Fruit fly (Drosophila melanogaster) Kc167 (cell line): Measurements from ENCODE around the gene gammaTub23C.

Source experiments
- Myc ChIP-seq: fragments of >200 bp; optimal IDR thresholded peaks from 2 replicates; lab custom pipeline; 2017; ENCODE audit warnings: missing external identifiers
- Sin3A ChIP-seq: fragments of >200 bp; optimal IDR thresholded peaks from 2 replicates; lab custom pipeline; 2018; ENCODE audit warnings: missing external identifiers
- h ChIP-seq: fragments of >200 bp; optimal IDR thresholded peaks from 3 replicates; lab custom pipeline; 2018; ENCODE audit warnings: missing external identifiers
- insv ChIP-seq: fragments of >200 bp; optimal IDR thresholded peaks from 3 replicates; lab custom pipeline; 2018; ENCODE audit warnings: missing external identifiers
- psq ChIP-seq: fragments of >200 bp; optimal IDR thresholded peaks from 2 replicates; lab custom pipeline; 2017; ENCODE audit warnings: missing external identifiers
- ttk ChIP-seq: sonication (Bioruptor generic); optimal IDR thresholded peaks from 2 replicates; lab custom pipeline; 2017; ENCODE audit warnings: missing external identifiers

gammaTub23C gene

DNA sequence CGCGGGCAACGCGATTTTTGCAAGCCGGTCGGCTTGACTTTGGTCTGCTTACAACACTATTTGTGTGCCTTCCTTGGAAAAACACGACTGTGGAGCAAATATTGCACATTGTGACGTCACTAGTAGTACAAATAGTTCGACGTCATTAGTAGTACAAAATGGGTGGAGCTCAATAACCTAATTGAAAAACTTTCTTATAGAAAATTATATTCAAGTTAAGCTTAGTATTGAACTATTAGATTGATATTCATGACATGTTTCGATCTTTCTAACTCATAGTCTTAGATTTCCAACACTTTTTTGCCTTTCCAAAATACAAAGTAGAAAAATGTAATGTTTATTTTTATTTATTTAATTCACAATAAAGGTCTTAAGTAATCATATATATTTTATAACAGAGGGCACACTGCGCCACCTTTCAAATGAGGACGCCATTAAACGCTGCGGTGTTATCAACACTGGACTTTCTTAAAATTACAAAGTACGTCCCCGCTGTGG, at the start of gene gammaTub23C, which contains the start of gene Rrp1:
gammaTub23C (plus strand) TSS at position 453 of the 498 bp plus-strand sequence.
Rrp1 (minus strand) TSS at position 70 of the 498 bp plus-strand sequence.
- TF ChIP-seq Sin3A (lab: Kevin White, UChicago) (no peak), h (no peak), Myc (lab: Kevin White, UChicago) (no peak), psq (lab: Kevin White, UChicago) (no peak), insv (lab: Kevin White, UChicago) (no peak), ttk (lab: Kevin White, UChicago) (no peak)

DNA sequence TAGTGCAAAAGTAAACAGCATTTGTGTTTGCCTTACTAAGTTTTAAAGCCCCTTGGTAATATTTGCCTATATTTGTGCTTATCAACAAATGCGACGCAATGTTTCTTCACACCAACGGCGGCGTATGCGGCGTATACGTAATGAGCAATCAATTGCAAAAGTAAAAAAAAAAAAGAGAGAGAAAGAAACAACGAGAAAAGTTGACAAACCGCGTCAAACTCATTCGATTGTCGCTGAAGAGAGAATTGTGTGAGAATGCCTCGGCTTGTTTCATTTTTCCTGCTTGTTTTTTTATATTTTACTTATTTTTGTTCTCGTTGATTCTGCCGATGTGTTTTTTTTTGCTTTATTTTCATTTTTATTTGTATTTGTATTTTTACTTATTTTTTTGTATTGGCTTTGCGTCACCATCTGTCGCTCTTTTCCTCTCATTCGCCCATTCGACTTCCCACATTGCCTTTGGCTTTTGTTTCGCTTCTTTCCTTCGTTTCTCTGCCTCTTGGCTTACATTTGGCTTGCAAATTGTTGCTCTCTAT, 48.4 kb upstream of the gammaTub23C start:
- no peak for TF ChIP-seq Myc (lab: Kevin White, UChicago)
- TF ChIP-seq insv (lab: Kevin White, UChicago): no peak
- TF ChIP-seq h: no peak
- TF ChIP-seq Sin3A (lab: Kevin White, UChicago): no peak
- TF ChIP-seq psq (lab: Kevin White, UChicago): no peak
- no peak for TF ChIP-seq ttk (lab: Kevin White, UChicago)

- TF ChIP-seq Myc (lab: Kevin White, UChicago): no peak
- no peak for TF ChIP-seq Sin3A (lab: Kevin White, UChicago)
- no peak for TF ChIP-seq h
- TF ChIP-seq psq (lab: Kevin White, UChicago): no peak
- TF ChIP-seq ttk (lab: Kevin White, UChicago): no peak
- TF ChIP-seq insv (lab: Kevin White, UChicago): no peak
These were observed 42.0 kb upstream of the gammaTub23C start for dm6 chr2L:2930646-2931045.

dm6 chr2L:2931555-2932131, 41.0 kb upstream of the gammaTub23C start:
- no peak for TF ChIP-seq Sin3A (lab: Kevin White, UChicago)
- no peak for TF ChIP-seq ttk (lab: Kevin White, UChicago)
- no peak for TF ChIP-seq insv (lab: Kevin White, UChicago)

DNA sequence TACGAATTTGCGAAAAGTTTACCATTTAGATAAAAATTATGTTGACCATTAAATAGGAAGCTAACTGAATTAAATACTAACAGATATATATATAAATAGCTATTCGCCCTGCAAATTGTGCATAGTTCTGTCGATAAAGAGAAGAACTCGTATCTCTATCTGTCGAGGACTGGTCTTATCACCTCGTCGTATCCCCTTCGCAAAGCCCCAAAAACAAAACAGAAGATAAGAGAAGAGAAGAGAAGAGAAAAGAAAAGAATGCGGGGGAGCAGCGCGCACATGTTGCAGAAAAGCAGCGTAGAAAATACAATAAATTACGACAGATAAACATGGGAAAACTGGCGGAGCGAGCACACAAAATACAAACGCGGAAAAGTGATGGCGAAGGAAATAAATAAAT, 37.0 kb upstream of the gammaTub23C start:
- TF ChIP-seq ttk (lab: Kevin White, UChicago): no peak
- no peak for TF ChIP-seq Sin3A (lab: Kevin White, UChicago)
- no peak for TF ChIP-seq insv (lab: Kevin White, UChicago)
- TF ChIP-seq Myc (lab: Kevin White, UChicago): no peak
- no peak for TF ChIP-seq h

DNA sequence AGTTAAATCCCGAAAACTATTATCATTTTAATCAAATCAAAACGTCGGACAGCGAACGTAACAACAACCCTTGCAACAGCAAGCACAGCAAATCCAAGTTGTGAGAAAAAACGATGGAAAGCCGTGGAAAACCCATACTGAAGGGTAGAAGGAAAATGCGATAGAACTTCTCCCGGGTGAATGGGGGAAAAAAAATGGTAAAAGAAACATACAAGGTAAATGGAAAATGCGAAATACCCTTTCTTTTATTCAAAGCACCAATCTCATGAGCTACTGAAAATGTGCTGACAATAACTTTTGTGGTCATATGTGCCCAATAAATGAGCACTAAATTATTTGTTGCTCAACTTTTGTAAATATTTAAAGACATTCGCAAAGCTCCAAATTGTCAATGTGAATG, 33.0 kb upstream of the gammaTub23C start:
- TF ChIP-seq Sin3A (lab: Kevin White, UChicago): no peak
- no peak for TF ChIP-seq ttk (lab: Kevin White, UChicago)
- no peak for TF ChIP-seq psq (lab: Kevin White, UChicago)
- TF ChIP-seq h: no peak
- TF ChIP-seq Myc (lab: Kevin White, UChicago): no peak
- TF ChIP-seq insv (lab: Kevin White, UChicago): no peak

DNA sequence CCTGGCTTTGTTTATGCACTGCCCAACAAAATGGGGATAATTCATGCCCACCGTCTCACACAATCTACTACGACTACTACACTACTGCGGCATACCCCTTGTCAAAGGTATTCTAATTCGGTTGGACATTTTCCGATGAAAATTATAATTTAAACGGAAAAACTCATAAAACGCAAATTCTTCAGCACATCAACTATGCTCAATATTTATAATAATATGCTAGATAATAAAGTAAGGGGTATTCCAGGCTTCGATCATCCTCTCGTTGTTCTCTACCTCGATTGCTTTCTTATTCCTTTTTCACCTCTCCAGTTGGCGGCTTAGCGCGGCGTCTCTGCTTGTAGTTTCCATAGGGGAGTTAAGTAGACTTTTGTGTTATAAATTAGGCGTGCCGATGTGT, 31.3 kb upstream of the gammaTub23C start:
- TF ChIP-seq h (no peak), Myc (lab: Kevin White, UChicago) (no peak), Sin3A (lab: Kevin White, UChicago) (no peak), insv (lab: Kevin White, UChicago) (no peak), ttk (lab: Kevin White, UChicago) (no peak), psq (lab: Kevin White, UChicago) (no peak)

dm6 chr2L:2942639-2943038, 30.1 kb upstream of the gammaTub23C start:
- TF ChIP-seq h: no peak
- no peak for TF ChIP-seq insv (lab: Kevin White, UChicago)
- no peak for TF ChIP-seq psq (lab: Kevin White, UChicago)
- no peak for TF ChIP-seq ttk (lab: Kevin White, UChicago)
- no peak for TF ChIP-seq Sin3A (lab: Kevin White, UChicago)
- TF ChIP-seq Myc (lab: Kevin White, UChicago): no peak

DNA sequence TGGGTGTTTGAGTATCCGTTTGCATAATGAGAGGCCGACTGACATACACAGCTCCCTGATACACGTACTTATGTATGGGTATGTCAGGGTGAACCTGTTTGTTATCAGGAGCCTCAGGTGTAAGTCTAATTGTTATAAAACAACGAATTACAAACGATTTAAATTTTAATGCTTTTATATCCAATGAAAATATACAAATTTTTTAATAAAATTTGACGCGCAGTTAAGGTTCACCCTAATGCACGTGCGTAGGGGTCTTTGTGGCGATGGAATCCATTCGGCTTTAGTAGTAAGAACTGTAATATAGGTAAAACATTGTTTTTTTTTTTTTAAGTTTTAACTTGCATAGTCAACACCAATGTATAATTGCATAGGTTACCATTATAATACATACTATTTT, 28.2 kb upstream of the gammaTub23C start:
- TF ChIP-seq ttk (lab: Kevin White, UChicago) (no peak), psq (lab: Kevin White, UChicago) (no peak), Myc (lab: Kevin White, UChicago) (no peak), h (no peak), Sin3A (lab: Kevin White, UChicago) (no peak), insv (lab: Kevin White, UChicago) (no peak)

DNA sequence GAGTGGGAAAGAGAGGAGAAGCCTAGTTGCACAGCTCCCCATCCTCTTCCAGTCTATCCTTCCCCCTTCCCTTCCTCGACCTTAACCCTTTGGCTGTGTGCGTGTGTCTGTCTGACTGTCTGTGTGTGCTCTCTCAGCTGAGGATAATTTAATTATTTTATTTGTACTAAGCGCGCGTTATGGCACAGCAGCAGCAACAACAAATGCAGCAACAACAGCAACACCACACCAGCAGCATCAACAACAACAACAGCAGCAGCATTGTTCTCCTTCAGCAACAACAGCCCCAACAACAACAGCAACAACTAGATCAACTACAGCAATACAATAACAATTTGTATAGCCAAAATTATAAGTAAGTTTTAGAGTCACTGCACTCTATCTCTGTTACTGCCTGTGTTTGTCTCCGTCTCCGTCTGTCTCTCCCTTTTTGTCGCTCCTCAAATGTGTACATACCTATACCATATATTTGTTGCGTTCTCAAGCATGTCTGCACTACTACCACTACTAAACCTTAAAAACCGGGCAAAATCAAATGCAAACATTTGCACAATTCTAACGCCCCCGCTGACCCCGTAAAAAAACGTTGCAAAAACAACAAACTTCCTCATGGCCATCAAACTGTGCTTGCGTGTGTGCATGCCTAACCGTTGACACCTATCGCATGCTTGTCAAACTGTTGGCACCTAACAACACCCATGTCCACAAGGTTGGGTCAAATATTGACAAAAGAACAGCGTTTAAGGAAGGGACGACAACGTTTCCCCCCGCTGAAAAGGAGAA, 27.1 kb upstream of the gammaTub23C start:
- no peak for TF ChIP-seq psq (lab: Kevin White, UChicago)
- no peak for TF ChIP-seq h
- TF ChIP-seq Myc (lab: Kevin White, UChicago): no peak
- no peak for TF ChIP-seq Sin3A (lab: Kevin White, UChicago)
- no peak for TF ChIP-seq insv (lab: Kevin White, UChicago)
- TF ChIP-seq ttk (lab: Kevin White, UChicago): no peak

DNA sequence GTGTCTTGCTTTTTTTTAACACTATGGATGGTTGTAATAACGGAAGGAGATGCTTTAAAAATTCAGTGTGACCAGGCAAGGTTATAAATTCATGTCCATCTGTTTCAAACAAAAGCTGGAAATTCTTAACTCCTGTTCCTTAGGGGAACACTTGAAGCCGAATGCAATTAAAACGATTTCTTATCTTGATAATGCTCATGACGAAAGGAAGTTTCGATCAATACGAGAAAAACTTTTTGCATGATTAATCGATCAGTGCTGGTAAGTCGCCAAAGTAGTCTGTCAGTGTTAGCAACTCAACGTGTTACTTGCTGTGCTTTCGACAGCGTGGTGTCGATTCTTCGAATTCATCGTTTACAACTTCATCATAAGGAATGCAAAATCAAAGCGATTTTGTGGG, 18.2 kb upstream of the gammaTub23C start, which contains the start of gene Rbp9:
Rbp9 (plus strand) TSS at position 291 of the 400 bp plus-strand sequence.
- TF ChIP-seq insv (lab: Kevin White, UChicago): no peak
- TF ChIP-seq ttk (lab: Kevin White, UChicago): no peak
- no peak for TF ChIP-seq Myc (lab: Kevin White, UChicago)
- TF ChIP-seq h: no peak
- TF ChIP-seq psq (lab: Kevin White, UChicago): no peak
- no peak for TF ChIP-seq Sin3A (lab: Kevin White, UChicago)
